Worm (Caenorhabditis elegans): ENCODE measurements around the gene F02A9.7.

The F02A9.7 gene

DNA sequence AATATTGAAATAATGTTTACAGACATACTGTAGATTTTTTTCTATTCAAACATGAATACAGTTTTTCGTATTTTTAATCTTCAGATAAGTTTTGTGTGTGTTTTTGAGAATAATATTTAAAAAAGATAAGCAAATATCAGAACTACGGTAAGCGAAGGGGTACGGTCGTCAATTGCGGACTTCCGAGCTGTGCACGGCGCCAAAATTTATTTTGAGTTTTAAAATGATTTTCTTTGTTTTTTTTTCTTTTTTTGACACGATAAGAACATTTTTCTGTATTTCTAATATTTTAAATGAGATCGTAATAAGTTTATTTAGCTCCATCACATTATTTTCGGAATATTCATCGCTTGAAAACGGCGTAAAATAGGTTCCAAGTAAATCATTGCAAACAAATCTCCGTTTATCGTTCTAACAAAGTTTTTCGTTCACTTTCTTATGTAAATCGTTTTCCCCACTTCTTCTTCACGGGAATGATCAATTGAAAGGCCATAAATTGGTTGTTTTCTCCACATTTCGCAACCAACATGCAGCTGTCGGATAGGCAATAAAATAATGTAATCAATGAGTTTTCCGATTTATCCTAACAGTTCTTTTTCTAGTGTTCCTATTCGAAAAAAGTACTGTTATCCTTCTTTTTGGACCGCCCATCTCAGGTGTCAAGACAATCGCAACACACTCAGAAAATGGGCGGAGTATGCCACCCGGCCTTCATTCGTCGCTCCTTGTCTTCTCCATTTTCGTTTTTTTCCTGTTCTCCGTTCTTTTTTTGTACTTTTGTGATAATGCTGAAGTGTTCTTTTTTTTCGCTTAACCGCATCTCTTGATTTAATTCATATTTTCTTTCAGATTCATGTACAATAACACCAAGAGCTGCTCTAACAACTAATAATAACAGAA lies 16.2 kb upstream of the F02A9.7 start, which contains the start of gene glp-1 (continued):
- TF ChIP-seq madf-8 (GFP tag; conservative IDR thresholded peaks at IDR 0.05) (peak; percentile 66), ztf-28 (GFP tag; IDR thresholded peaks at IDR 0.05) (no peak), F52B5.7 (tag; optimal IDR thresholded peaks at IDR 0.05) (no peak), ceh-91 (GFP tag; IDR thresholded peaks at IDR 0.05) (peak; percentile 46; the same call in 1 of the 2 replicates), hmg-1.2 (GFP tag; IDR thresholded peaks at IDR 0.05) (peak; percentile 5; the same call in 1 of the 2 replicates), lsl-1 (GFP tag; optimal IDR thresholded peaks at IDR 0.05) (peak; percentile 95), die-1 (tag; optimal IDR thresholded peaks at IDR 0.05) (no peak), sea-2 (GFP tag; IDR thresholded peaks at IDR 0.05) (no peak), T26A5.8 (tag; optimal IDR thresholded peaks at IDR 0.05) (no peak), ztf-26 (tag; optimal IDR thresholded peaks at IDR 0.05) (no peak), dpl-1 (GFP tag; optimal IDR thresholded peaks at IDR 0.05) (peak; percentile 65), F33H1.4 (GFP tag; IDR thresholded peaks at IDR 0.05) (0 out of 2 replicates have a peak, but pooled peaks have one; percentile 42), nfya-1 (tag; optimal IDR thresholded peaks at IDR 0.05; ENCODE audit: borderline replicate concordance, insufficient read depth) (no peak), aptf-3 (GFP tag; IDR thresholded peaks at IDR 0.05) (no peak), madf-6 (GFP tag; IDR thresholded peaks at IDR 0.05) (peak; percentile 80; the same call in 1 of the 2 replicates), ceh-27 (GFP tag; optimal IDR thresholded peaks at IDR 0.05) (no peak), attf-3 (GFP tag; conservative IDR thresholded peaks at IDR 0.05) (peak; percentile 61; the same call in 1 of the 2 replicates)

DNA sequence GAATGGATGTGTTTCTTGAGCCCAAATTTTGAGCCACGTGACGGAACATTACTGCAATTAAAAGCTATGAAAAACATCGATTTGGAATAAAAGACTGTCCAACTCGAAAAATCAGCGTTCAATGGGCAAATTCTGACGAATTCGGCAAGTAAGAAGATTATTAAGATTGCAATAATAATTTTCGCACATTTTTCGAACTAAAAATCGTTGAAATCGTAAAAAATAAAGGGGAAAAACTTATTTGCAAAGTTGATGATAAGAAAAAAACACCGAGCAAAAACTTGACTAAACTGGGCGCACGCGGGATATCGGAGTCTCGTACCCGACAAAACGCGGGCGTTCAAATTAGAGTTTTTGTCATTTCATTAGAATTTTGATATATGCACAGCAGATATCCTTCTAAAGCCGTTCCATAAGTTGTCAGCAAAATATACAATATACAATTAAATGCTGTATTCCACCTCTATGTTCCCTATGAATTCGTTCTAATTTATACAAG lies 13.9 kb upstream of the F02A9.7 start, which contains the start of the genes mccc-2 and mrpl-44:
mccc-2 (minus strand) TSS at position 51 of the 499 bp plus-strand sequence.
mrpl-44 (minus strand) TSS at position 51 of the 499 bp plus-strand sequence.
- 0 out of 2 replicates have a peak, but pooled peaks have one; percentile 25 for TF ChIP-seq mcd-1 (GFP tag; IDR thresholded peaks at IDR 0.05)
- peak; percentile 52 for TF ChIP-seq efl-1 (GFP tag; optimal IDR thresholded peaks at IDR 0.05)
- peak; percentile 56 for TF ChIP-seq lin-54 (GFP tag; optimal IDR thresholded peaks at IDR 0.05)
- peak; percentile 96 for TF ChIP-seq attf-3 (GFP tag; conservative IDR thresholded peaks at IDR 0.05)
- TF ChIP-seq snpc-1.1 (tag; optimal IDR thresholded peaks at IDR 0.05; ENCODE audit: insufficient read depth), result no peak

DNA sequence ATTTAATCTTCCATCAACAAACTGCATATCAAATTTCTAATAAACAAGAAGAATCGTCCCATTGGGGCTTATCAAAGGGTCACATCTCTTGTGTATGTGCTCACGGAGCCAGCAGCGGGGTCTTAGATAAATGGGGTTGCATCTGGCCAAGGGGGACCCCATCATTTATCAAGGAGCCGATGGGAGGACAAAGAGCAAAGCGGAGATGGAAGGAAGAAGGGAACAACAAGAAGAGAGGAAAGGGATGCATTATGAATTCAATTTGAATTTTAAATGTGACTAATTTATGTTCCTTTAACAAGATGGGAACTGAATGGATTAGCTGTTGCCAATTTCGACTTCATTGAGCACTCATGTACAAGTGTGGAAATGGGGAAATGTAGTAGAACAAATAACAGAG lies 8.9 kb upstream of the F02A9.7 start:
- TF ChIP-seq C06A6.2 (GFP tag; conservative IDR thresholded peaks at IDR 0.05), result no peak
- TF ChIP-seq T26A5.8 (tag; optimal IDR thresholded peaks at IDR 0.05), result no peak
- TF ChIP-seq T07F8.4 (tag; optimal IDR thresholded peaks at IDR 0.05), result no peak
- no peak for TF ChIP-seq athp-1 (tag; optimal IDR thresholded peaks at IDR 0.05)
- no peak for TF ChIP-seq somi-1 (GFP tag; optimal IDR thresholded peaks at IDR 0.05)
- TF ChIP-seq hmg-20 (GFP tag; IDR thresholded peaks at IDR 0.05), result no peak
- TF ChIP-seq cebp-1 (GFP tag; IDR thresholded peaks at IDR 0.05), result no peak
- peak; percentile 13 for TF ChIP-seq cebp-1 (tag; optimal IDR thresholded peaks at IDR 0.05)
- TF ChIP-seq B0336.3 (GFP tag; IDR thresholded peaks at IDR 0.05), result 0 out of 2 replicates have a peak, but pooled peaks have one; percentile 14
- TF ChIP-seq mcd-1 (GFP tag; IDR thresholded peaks at IDR 0.05), result 0 out of 2 replicates have a peak, but pooled peaks have one; percentile 11
- no peak for TF ChIP-seq efl-1 (GFP tag; optimal IDR thresholded peaks at IDR 0.05)
- no peak for TF ChIP-seq F39B2.1 (GFP tag; IDR thresholded peaks at IDR 0.05)

DNA sequence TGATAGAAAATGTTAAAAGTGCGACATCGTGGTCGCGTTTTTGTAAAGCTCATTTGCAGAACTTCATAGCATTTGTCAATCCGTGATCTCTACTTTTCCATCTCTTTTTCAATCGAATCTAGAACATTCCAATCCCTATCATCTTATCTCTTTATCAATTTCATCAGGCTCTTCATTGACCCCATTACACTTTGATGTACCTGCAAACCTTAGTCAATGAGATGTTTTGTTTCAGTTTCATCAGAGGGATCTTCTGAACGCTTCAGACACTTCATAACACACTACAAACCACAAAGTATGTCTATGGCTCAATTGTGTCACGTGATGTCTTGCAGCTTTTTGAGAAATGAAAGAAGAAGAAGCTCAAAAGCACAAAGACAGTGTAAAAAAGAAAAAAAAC lies 7.7 kb upstream of the F02A9.7 start:
- TF ChIP-seq attf-3 (GFP tag; conservative IDR thresholded peaks at IDR 0.05) (no peak), sdz-38 (tag; optimal IDR thresholded peaks at IDR 0.05) (no peak), lin-35 (GFP tag; optimal IDR thresholded peaks at IDR 0.05) (peak in 1 of 3 experiments; percentile 11), somi-1 (GFP tag; optimal IDR thresholded peaks at IDR 0.05) (peak; percentile 42), tbx-9 (tag; optimal IDR thresholded peaks at IDR 0.05; ENCODE audit: borderline replicate concordance) (no peak)

All from whole organism, young adult.